Fruit fly (Drosophila melanogaster): Measurements from ENCODE around the gene CG5958.

The CG5958 gene

dm6 chr2L:7431861-7432601 is 1.3 kb downstream of the CG5958 start:
- TF ChIP-seq CG7045 (GFP tag; optimal IDR thresholded peaks at IDR 0.05) (no peak), kay (GFP tag; ENCODE audit: borderline replicate concordance) (peak; percentile 59)

- TF ChIP-seq Hr96 (GFP tag; optimal IDR thresholded peaks at IDR 0.05) (no peak), toe (GFP tag; optimal IDR thresholded peaks at IDR 0.05) (no peak), Mnt (GFP tag; optimal IDR thresholded peaks at IDR 0.05) (no peak), bab1 (GFP tag; optimal IDR thresholded peaks at IDR 0.05) (no peak), CG33017 (tag; optimal IDR thresholded peaks at IDR 0.05) (no peak)
Observed at dm6 chr2L:7430313-7430712, 3.0 kb downstream of the CG5958 start.

DNA sequence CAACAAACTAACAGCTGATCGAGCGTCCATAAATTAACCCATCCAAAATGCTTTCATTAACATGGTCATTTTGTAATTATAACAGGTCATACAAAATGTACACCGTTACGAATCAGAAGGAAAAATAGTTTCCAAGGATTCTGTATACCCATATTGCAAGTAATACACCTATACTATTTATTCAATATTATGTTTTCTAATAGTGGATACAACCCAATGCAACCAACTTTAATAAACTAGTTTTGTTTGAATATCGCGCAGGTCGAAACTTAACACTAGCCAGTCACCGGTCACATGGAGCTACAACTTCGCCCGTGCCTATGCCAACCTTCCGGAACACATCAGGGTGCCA is 5.6 kb downstream of the CG5958 start:
- TF ChIP-seq CG1620 (GFP tag; optimal IDR thresholded peaks at IDR 0.05): no peak
- TF ChIP-seq Crg-1 (GFP tag; optimal IDR thresholded peaks at IDR 0.05): no peak
- no peak for TF ChIP-seq CG14711 (tag; optimal IDR thresholded peaks at IDR 0.05)
- TF ChIP-seq CG7101 (tag; optimal IDR thresholded peaks at IDR 0.05): no peak
- TF ChIP-seq tj (GFP tag; optimal IDR thresholded peaks at IDR 0.05): no peak
- TF ChIP-seq CG7045 (GFP tag; optimal IDR thresholded peaks at IDR 0.05): no peak

- TF ChIP-seq bab1 (GFP tag; optimal IDR thresholded peaks at IDR 0.05): no peak
- no peak for TF ChIP-seq tj (GFP tag; optimal IDR thresholded peaks at IDR 0.05)
- no peak for TF ChIP-seq Hr96 (GFP tag; optimal IDR thresholded peaks at IDR 0.05)
- no peak for TF ChIP-seq CG33017 (tag; optimal IDR thresholded peaks at IDR 0.05)
- TF ChIP-seq Clk (GFP tag; optimal IDR thresholded peaks at IDR 0.05): no peak
- no peak for TF ChIP-seq CG12768 (GFP tag; optimal IDR thresholded peaks at IDR 0.05)
- peak; percentile 32 for TF ChIP-seq Mnt (GFP tag; optimal IDR thresholded peaks at IDR 0.05)
- TF ChIP-seq pad (GFP tag; optimal IDR thresholded peaks at IDR 0.05): no peak
Observed at dm6 chr2L:7427067-7427785, 6.1 kb downstream of the CG5958 start.

DNA sequence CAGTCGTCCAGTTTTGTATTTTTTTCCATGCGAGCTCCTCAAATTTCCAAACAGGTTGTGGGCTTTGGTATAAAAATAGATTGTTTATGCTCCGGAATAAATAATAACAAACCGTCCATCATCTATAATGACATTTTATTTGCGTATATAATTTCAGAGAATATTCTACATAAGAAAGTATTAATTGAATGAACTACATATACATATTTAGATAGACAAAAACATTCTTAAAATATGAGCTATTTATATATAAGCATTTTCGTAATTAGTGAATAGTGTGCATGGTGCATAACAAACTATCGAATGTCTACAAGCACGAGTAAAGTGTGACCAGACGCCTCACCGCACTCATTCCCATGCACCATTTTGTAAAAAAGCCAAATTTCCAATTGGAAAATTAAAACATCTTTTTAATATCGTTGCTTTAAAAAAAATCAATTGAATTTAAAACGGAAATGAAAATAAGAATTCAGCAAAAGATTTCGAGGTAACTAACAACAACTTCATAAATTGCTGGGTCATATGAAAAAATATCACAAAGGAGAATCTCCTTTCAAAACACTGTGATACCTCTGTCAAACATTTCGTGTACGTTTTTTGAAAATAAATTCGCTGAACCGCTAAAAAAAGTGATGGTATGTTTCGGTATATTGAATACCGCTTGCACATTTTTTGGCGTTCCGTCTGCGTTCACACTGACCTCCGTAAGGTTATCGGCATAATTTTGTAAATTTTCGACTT is 6.8 kb downstream of the CG5958 start, which contains the start of gene muc:
Gene muc, plus strand, starts transcription at position 541 of the 741 bp plus-strand sequence.
- TF ChIP-seq Crg-1 (GFP tag; optimal IDR thresholded peaks at IDR 0.05) (no peak), bab1 (GFP tag; optimal IDR thresholded peaks at IDR 0.05) (peak; percentile 13), tj (GFP tag; optimal IDR thresholded peaks at IDR 0.05) (peak; percentile 23), CG14711 (tag; optimal IDR thresholded peaks at IDR 0.05) (peak; percentile 57), CG7101 (tag; optimal IDR thresholded peaks at IDR 0.05) (peak; percentile 64), CG33017 (tag; optimal IDR thresholded peaks at IDR 0.05) (peak; percentile 54), Mnt (GFP tag; optimal IDR thresholded peaks at IDR 0.05) (no peak), CG5204 (GFP tag; optimal IDR thresholded peaks at IDR 0.05) (peak; percentile 30), Hr96 (GFP tag; optimal IDR thresholded peaks at IDR 0.05) (peak; percentile 8), toe (GFP tag; optimal IDR thresholded peaks at IDR 0.05) (peak; percentile 46), pad (GFP tag; optimal IDR thresholded peaks at IDR 0.05) (peak; percentile 6), CG1620 (GFP tag; optimal IDR thresholded peaks at IDR 0.05) (peak; percentile 36), CG7045 (GFP tag; optimal IDR thresholded peaks at IDR 0.05) (no peak), ovo (GFP tag; optimal IDR thresholded peaks at IDR 0.05) (peak; percentile 10), Clk (GFP tag; optimal IDR thresholded peaks at IDR 0.05) (peak; percentile 8)

DNA sequence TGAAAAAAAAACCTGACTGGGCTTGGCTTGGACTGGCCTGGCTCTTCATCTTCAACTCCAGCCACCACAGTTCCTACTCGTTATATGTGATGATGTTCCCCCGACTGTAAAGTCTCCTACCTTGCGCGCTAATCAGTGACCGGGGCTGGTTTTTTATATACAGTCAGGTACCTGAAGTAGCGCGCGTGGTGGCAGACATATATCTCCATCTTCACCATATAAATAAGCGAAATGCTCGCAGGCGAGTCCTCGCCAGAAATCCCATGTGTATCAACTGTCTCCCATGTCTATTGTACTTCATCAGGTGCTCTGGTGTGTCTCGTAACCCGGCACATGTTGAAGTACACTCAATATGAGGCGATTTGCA is 7.6 kb downstream of the CG5958 start:
- TF ChIP-seq CG11617 (GFP tag; optimal IDR thresholded peaks at IDR 0.05) (no peak), CG12768 (GFP tag; optimal IDR thresholded peaks at IDR 0.05) (no peak), CG5204 (GFP tag; optimal IDR thresholded peaks at IDR 0.05) (no peak), cic (GFP tag; optimal IDR thresholded peaks at IDR 0.05) (no peak), cnc (optimal IDR thresholded peaks at IDR 0.05) (no peak), ovo (GFP tag; optimal IDR thresholded peaks at IDR 0.05) (no peak), toe (GFP tag; optimal IDR thresholded peaks at IDR 0.05) (no peak), bab1 (GFP tag; optimal IDR thresholded peaks at IDR 0.05) (no peak), Hr96 (GFP tag; optimal IDR thresholded peaks at IDR 0.05) (no peak), CG7101 (tag; optimal IDR thresholded peaks at IDR 0.05) (no peak), Mnt (GFP tag; optimal IDR thresholded peaks at IDR 0.05) (no peak), Clk (GFP tag; optimal IDR thresholded peaks at IDR 0.05) (no peak), Crg-1 (GFP tag; optimal IDR thresholded peaks at IDR 0.05) (no peak), CG1620 (GFP tag; optimal IDR thresholded peaks at IDR 0.05) (no peak), CG7045 (GFP tag; optimal IDR thresholded peaks at IDR 0.05) (no peak), tj (GFP tag; optimal IDR thresholded peaks at IDR 0.05) (no peak), kay (GFP tag; ENCODE audit: borderline replicate concordance) (no peak), pad (GFP tag; optimal IDR thresholded peaks at IDR 0.05) (no peak), CG14711 (tag; optimal IDR thresholded peaks at IDR 0.05) (no peak), CG33017 (tag; optimal IDR thresholded peaks at IDR 0.05) (no peak)
